Fruit fly (Drosophila melanogaster) whole organism, pupa: ENCODE measurements around the gene b6.

Experiments used
- CG14655 ChIP-seq: fragments of 200-800 bp; sonication (Bioruptor generic); optimal IDR thresholded peaks from 3 replicates; lab custom pipeline; 2017; ENCODE audit warnings: mild to moderate bottlenecking, missing biosample characterization, missing genetic modification reagents, missing genetic modification characterization
- CG32121 ChIP-seq: fragments of 200-800 bp; sonication (Bioruptor generic); IDR thresholded peaks from 2 replicates; pipeline ENCODE4 v1.3.6; 2022; ENCODE audit warnings: missing biosample characterization, missing genetic modification characterization
- CG34367 ChIP-seq: fragments of 200-800 bp; sonication (Bioruptor generic); optimal IDR thresholded peaks from 2 replicates; lab custom pipeline; 2018; ENCODE audit warnings: missing biosample characterization, mild to moderate bottlenecking, missing genetic modification characterization
- D1 ChIP-seq: fragments of 200-800 bp; sonication (Bioruptor generic); optimal IDR thresholded peaks from 2 replicates; lab custom pipeline; 2018; ENCODE audit warnings: missing biosample characterization, mild to moderate bottlenecking, missing genetic modification characterization, moderate library complexity
- EcR ChIP-seq: fragments of 200-800 bp; sonication (Bioruptor generic); optimal IDR thresholded peaks from 3 replicates; lab custom pipeline; 2019; ENCODE audit warnings: missing biosample characterization, missing genetic modification characterization, mild to moderate bottlenecking, moderate library complexity, missing genetic modification reagents
- Ets98B ChIP-seq: fragments of 200-800 bp; sonication (Bioruptor generic); IDR thresholded peaks from 2 replicates; pipeline ENCODE4 v1.3.6; 2022; ENCODE audit warnings: missing biosample characterization, missing genetic modification characterization
- Pif1B ChIP-seq: fragments of 200-800 bp; sonication (Bioruptor generic); optimal IDR thresholded peaks from 3 replicates; lab custom pipeline; 2016; ENCODE audit warnings: missing biosample characterization, missing genetic modification characterization
- rn ChIP-seq: fragments of 200-800 bp; sonication (Bioruptor generic); IDR thresholded peaks from 2 replicates; pipeline ENCODE4 v1.3.6; 2022; ENCODE audit warnings: missing biosample characterization, missing genetic modification characterization

- no peak for TF ChIP-seq CG34367
- TF ChIP-seq CG32121 (GFP tag; lab: Robert Waterston, UW), result no peak
- no peak for TF ChIP-seq EcR
- no peak for TF ChIP-seq Ets98B (GFP tag; lab: Robert Waterston, UW)
- TF ChIP-seq Pif1B, result no peak
- TF ChIP-seq rn (GFP tag; lab: Robert Waterston, UW), result no peak
- no peak for TF ChIP-seq CG14655
- no peak for TF ChIP-seq D1 (tag; lab: Kevin White, UChicago)
Measured at dm6 chrX:1735083-1735482, 48.7 kb downstream of the b6 start.
